Worm (Caenorhabditis elegans): Measurements from ENCODE around the gene Y55F3BR.6.

- no peak for TF ChIP-seq rnt-1 (tag; optimal IDR thresholded peaks at IDR 0.05)
- TF ChIP-seq nhr-237 (tag; optimal IDR thresholded peaks at IDR 0.05), result no peak
- TF ChIP-seq nhr-77 (tag; optimal IDR thresholded peaks at IDR 0.05), result no peak
- no peak for TF ChIP-seq ceh-90 (tag; optimal IDR thresholded peaks at IDR 0.05)
- no peak for TF ChIP-seq alr-1 (tag; optimal IDR thresholded peaks at IDR 0.05; ENCODE audit: borderline replicate concordance)
- TF ChIP-seq nhr-90 (tag; optimal IDR thresholded peaks at IDR 0.05; ENCODE audit: poor library complexity), result no peak
- no peak for TF ChIP-seq aly-2 (tag; optimal IDR thresholded peaks at IDR 0.05)
- no peak for TF ChIP-seq jun-1 (tag; optimal IDR thresholded peaks at IDR 0.05)
- no peak for TF ChIP-seq nhr-28 (tag; optimal IDR thresholded peaks at IDR 0.05)
- TF ChIP-seq pqm-1 (tag; optimal IDR thresholded peaks at IDR 0.05), result no peak
- TF ChIP-seq lin-39 (tag; optimal IDR thresholded peaks at IDR 0.05), result no peak
- no peak for TF ChIP-seq ceh-63 (GFP tag; optimal IDR thresholded peaks at IDR 0.05)
Measured at ce11 chrIV:801162-801561, 40.8 kb downstream of the Y55F3BR.6 start.

All from whole organism, L1 larva.